Worm (Caenorhabditis elegans): ENCODE measurements around the gene tbx-8.

The tbx-8 gene

DNA sequence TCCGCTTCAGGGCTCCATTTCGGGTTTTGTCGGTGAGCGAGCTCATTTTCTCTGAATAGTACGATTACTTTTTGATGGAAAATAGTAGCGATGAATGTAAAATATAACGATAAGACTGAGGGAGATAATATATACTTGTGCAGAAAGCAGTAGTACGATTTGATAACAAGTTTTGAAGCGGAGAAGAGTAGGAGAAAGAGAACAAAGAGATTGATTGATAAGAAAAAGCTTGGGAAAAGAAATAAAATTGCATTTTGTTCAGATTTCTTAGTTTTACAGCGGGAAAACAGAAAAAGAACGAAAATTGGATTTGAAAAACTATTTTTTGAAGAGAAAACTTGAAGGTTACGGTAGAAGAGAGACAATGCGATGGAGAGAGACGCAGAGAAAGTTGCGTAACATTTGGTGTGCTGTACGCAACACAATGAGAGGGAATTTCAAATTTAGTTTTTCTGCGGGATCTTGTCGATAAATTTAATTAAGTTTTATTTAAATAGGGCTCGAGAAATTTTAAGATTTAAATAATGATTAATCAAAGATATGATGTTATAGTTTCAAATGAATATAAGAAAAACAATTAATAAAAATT is 10.5 kb downstream of the tbx-8 start, which contains the start of gene umps-1:
Gene umps-1 (minus strand): TSS at position 51 of the 589 bp plus-strand sequence.
- TF ChIP-seq daf-16 (GFP tag; optimal IDR thresholded peaks at IDR 0.05) (no peak), daf-16 (tag; optimal IDR thresholded peaks at IDR 0.05) (peak; percentile 47), T26A8.4 (GFP tag; IDR thresholded peaks at IDR 0.05) (no peak), aha-1 (tag) (peak; percentile 52), hlh-30 (tag; optimal IDR thresholded peaks at IDR 0.05; ENCODE audit: insufficient read depth) (peak; percentile 64), egl-27 (tag; optimal IDR thresholded peaks at IDR 0.05) (no peak), mep-1 (tag; optimal IDR thresholded peaks at IDR 0.05) (peak; percentile 60), dve-1 (tag; optimal IDR thresholded peaks at IDR 0.05; ENCODE audit: insufficient read depth) (peak; percentile 60), dmd-6 (GFP tag; IDR thresholded peaks at IDR 0.05) (peak; percentile 49), lin-38 (GFP tag; IDR thresholded peaks at IDR 0.05) (peak; percentile 67), nhr-77 (tag; optimal IDR thresholded peaks at IDR 0.05) (peak; percentile 40), mes-2 (tag; optimal IDR thresholded peaks at IDR 0.05; ENCODE audit: poor library complexity, severe bottlenecking) (peak; percentile 84), nhr-6 (tag; optimal IDR thresholded peaks at IDR 0.05) (peak; percentile 59), hlh-11 (tag; optimal IDR thresholded peaks at IDR 0.05) (peak; percentile 50), nhr-11 (tag; optimal IDR thresholded peaks at IDR 0.05) (peak; percentile 30), hif-1 (tag; optimal IDR thresholded peaks at IDR 0.05) (peak in 1 of 2 experiments; percentile 34), Y75B8A.6 (GFP tag; IDR thresholded peaks at IDR 0.05) (no peak), lsy-2 (tag; optimal IDR thresholded peaks at IDR 0.05) (peak; percentile 80 to 99), nhr-28 (tag; optimal IDR thresholded peaks at IDR 0.05) (peak; percentile 74), hmg-1.1 (GFP tag; IDR thresholded peaks at IDR 0.05) (peak; percentile 35; the same call in 1 of the 2 replicates), F49E8.2 (tag; optimal IDR thresholded peaks at IDR 0.05; ENCODE audit: borderline replicate concordance) (no peak), dpl-1 (GFP tag; optimal IDR thresholded peaks at IDR 0.05) (peak; percentile 98), nhr-25 (tag; optimal IDR thresholded peaks at IDR 0.05; ENCODE audit: borderline replicate concordance, insufficient read depth) (peak; percentile 51), D1046.2 (GFP tag; IDR thresholded peaks at IDR 0.05) (no peak)

ce11 chrIII:10358751-10359150 is 11.6 kb downstream of the tbx-8 start:
- TF ChIP-seq fkh-10 (GFP tag; optimal IDR thresholded peaks at IDR 0.05) (peak; percentile 62), zag-1 (tag; optimal IDR thresholded peaks at IDR 0.05) (no peak), ces-1 (GFP tag; optimal IDR thresholded peaks at IDR 0.05) (peak; percentile 86), ctbp-1 (GFP tag; IDR thresholded peaks at IDR 0.05) (0 out of 2 replicates have a peak, but pooled peaks have one; percentile 55), dve-1 (tag; optimal IDR thresholded peaks at IDR 0.05; ENCODE audit: insufficient read depth) (no peak), nhr-102 (tag; optimal IDR thresholded peaks at IDR 0.05) (no peak), daf-19 (GFP tag; conservative IDR thresholded peaks at IDR 0.05) (no peak), lsy-2 (tag; optimal IDR thresholded peaks at IDR 0.05) (peak in 1 of 2 experiments; percentile 46), cey-2 (tag; optimal IDR thresholded peaks at IDR 0.05; ENCODE audit: borderline replicate concordance, insufficient read depth) (no peak), aha-1 (tag) (peak; percentile 14)

- no peak for TF ChIP-seq snpc-1.2 (GFP tag; IDR thresholded peaks at IDR 0.05)
- no peak for TF ChIP-seq pha-4 (GFP tag; IDR thresholded peaks at IDR 0.05)
- TF ChIP-seq pha-4 (tag; optimal IDR thresholded peaks at IDR 0.05): no peak
- no peak for TF ChIP-seq mdt-29 (GFP tag; IDR thresholded peaks at IDR 0.05)
- no peak for TF ChIP-seq zip-2 (tag; optimal IDR thresholded peaks at IDR 0.05)
- peak; percentile 93 for TF ChIP-seq aha-1 (tag)
These were observed 12.8 kb downstream of the tbx-8 start for ce11 chrIII:10359916-10360315.

Measured in whole organism, L4 larva.